Fruit fly (Drosophila melanogaster) whole organism, prepupa: Measurements from ENCODE around the gene CG4907.
A peak's percentile ranks its signal among the peaks of the same experiment; 100 is the strongest.

Experiments
- CG11902 ChIP-seq: fragments of 200-800 bp; sonication (Bioruptor generic); optimal IDR thresholded peaks from 3 replicates; lab custom pipeline; 2016; ENCODE audit warnings: missing biosample characterization, missing genetic modification characterization
- CG1621 ChIP-seq: fragments of 200-800 bp; sonication (Bioruptor generic); optimal IDR thresholded peaks from 3 replicates; lab custom pipeline; 2018; ENCODE audit warnings: missing biosample characterization, mild to moderate bottlenecking, missing genetic modification characterization
- CG16779 ChIP-seq: fragments of 200-800 bp; sonication (Bioruptor generic); optimal IDR thresholded peaks from 3 replicates; lab custom pipeline; 2017; ENCODE audit warnings: missing biosample characterization, mild to moderate bottlenecking, missing genetic modification characterization
- Eip75B ChIP-seq: fragments of 200-800 bp; sonication (Bioruptor generic); optimal IDR thresholded peaks from 3 replicates; lab custom pipeline; 2016; ENCODE audit warnings: missing biosample characterization, missing genetic modification characterization
- Ets96B ChIP-seq: fragments of 200-800 bp; optimal IDR thresholded peaks from 2 replicates; lab custom pipeline; 2019; ENCODE audit warnings: missing biosample characterization, mild to moderate bottlenecking, missing genetic modification characterization, moderate library complexity
- cyc ChIP-seq: fragments of 200-800 bp; sonication (Bioruptor generic); optimal IDR thresholded peaks from 3 replicates; lab custom pipeline; 2016; ENCODE audit warnings: missing biosample characterization, missing genetic modification characterization
- fd59A ChIP-seq: fragments of 200-800 bp; sonication (Bioruptor generic); optimal IDR thresholded peaks from 2 replicates; lab custom pipeline; 2017; ENCODE audit warnings: missing biosample characterization, mild to moderate bottlenecking, missing genetic modification characterization, missing genetic modification reagents

DNA sequence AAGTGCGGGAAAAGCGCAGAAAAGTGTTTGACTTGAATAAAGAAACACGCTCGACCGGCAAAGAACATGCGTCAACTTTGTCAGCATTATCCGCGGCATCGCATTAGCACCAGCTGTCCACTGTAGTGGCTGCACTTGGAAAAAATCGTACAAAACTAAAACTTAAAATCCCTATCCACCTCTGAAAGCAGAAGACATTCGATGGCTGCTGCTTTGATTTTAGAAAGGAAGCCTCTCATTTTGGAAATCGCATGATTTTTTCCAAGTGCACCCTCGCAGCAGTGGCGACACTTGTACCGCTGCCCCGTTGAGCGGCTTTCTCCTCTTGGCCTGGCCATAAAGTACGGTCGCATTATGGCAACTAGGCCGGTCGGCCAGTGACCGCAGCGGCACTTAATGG, 46.3 kb downstream of the CG4907 start:
- TF ChIP-seq CG11902 (GFP tag; lab: Kevin White, UChicago), result no peak
- peak; percentile 20 for TF ChIP-seq Eip75B (GFP tag; lab: Kevin White, UChicago)
- no peak for TF ChIP-seq Ets96B (tag; lab: Kevin White, UChicago)
- no peak for TF ChIP-seq CG16779
- TF ChIP-seq cyc, result no peak
- peak; percentile 12 for TF ChIP-seq fd59A (GFP tag; lab: Kevin White, UChicago)
- no peak for TF ChIP-seq CG1621 (tag; lab: Kevin White, UChicago)
